Worm (Caenorhabditis elegans) whole organism, L4/young adult: Measurements from ENCODE around the gene rbd-1.

Experiments
- W03F9.2 ChIP-seq: fragments of 150-350 bp; optimal IDR thresholded peaks from 2 replicates; lab custom pipeline; 2014; ENCODE audit warnings: missing biosample characterization, missing genetic modification characterization
- dao-5 ChIP-seq: sonication (generic microtip); optimal IDR thresholded peaks from 2 replicates; lab custom pipeline; 2016; ENCODE audit warnings: missing genotype, missing genetic modification characterization, moderate library complexity, missing compliant biosample characterization
- him-1 ChIP-seq: sonication (generic microtip); optimal IDR thresholded peaks from 2 replicates; lab custom pipeline; 2016; ENCODE audit warnings: missing genotype, missing genetic modification reagents, missing genetic modification characterization, missing compliant biosample characterization

DNA sequence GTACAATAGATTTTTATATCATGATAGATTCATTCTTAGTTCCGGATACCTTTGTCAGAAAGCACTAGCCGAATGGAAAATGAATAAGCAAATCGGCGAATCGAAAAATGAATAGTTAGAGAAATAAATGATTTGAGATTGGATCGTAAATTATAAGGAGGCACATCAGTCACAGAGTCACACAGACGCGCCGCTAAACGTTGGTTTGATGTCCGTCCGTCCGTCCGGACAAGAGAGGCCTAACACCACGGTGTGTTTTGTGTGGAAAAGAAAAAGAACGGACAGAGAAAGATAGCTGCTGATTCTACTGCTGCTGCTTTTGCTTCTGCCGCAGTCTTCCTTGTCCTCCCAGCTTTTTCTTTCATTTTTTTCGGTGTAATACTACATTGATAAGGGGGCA lies 23.8 kb upstream of the rbd-1 start:
- no peak for TF ChIP-seq him-1 (tag; lab: Kevin White, UChicago)
- TF ChIP-seq W03F9.2 (tag; lab: Kevin White, UChicago), result no peak
- TF ChIP-seq dao-5 (tag; lab: Kevin White, UChicago), result no peak
